Worm (Caenorhabditis elegans): ENCODE data around the gene Y82E9BR.5.

ce11 chrIII:1380535-1381274, 3.5 kb upstream of the Y82E9BR.5 start, which contains the start of the genes pals-21 and Y82E9BR.6:
- no peak for TF ChIP-seq fos-1 (tag; optimal IDR thresholded peaks at IDR 0.05)
- no peak for TF ChIP-seq egl-27 (tag; optimal IDR thresholded peaks at IDR 0.05)
